Worm (Caenorhabditis elegans): ENCODE data around the gene C49F5.8.

The C49F5.8 gene

DNA sequence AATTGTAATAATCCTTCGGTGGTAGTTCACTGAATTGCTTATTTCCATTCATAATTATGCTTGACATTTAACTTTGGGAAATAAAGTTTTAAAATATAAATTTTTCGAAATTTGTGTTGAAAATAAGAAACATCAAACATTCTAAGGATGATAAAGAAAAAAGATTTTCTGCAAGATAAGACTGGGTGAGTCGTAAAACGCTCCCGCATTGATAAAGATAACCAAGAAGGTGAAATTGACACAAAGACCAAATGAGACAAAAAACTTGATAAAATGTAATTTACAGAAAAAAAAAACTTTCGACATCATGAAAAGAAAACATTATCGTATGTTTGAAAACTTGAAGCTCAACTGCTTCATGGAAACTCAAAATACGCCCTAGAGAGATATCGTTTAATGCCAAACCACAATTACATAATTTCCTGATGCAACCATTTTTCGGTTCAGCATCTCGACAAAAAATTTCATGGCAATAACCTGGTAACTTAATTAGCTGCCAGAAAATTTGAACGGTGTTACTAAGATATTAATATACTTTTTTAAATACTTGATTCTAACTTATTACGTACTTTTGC lies 8.2 kb downstream of the C49F5.8 start:
- 0 out of 2 replicates have a peak, but pooled peaks have one; percentile 29 for TF ChIP-seq lin-38 (GFP tag; IDR thresholded peaks at IDR 0.05)
- 0 out of 2 replicates have a peak, but pooled peaks have one; percentile 19 for TF ChIP-seq saeg-2 (GFP tag; IDR thresholded peaks at IDR 0.05)
- peak; percentile 61 for TF ChIP-seq tra-1 (GFP tag; IDR thresholded peaks at IDR 0.05)
- TF ChIP-seq ztf-7 (tag; optimal IDR thresholded peaks at IDR 0.05), result no peak
- peak; percentile 15 for TF ChIP-seq ama-1 (optimal IDR thresholded peaks at IDR 0.05)
- TF ChIP-seq zip-11 (GFP tag; IDR thresholded peaks at IDR 0.05), result no peak
- peak; percentile 16 for TF ChIP-seq lin-1 (GFP tag; IDR thresholded peaks at IDR 0.05)
- peak; percentile 81 for TF ChIP-seq dve-1 (tag; optimal IDR thresholded peaks at IDR 0.05; ENCODE audit: insufficient read depth)
- peak; percentile 46 for TF ChIP-seq aha-1 (tag)
- peak; percentile 77 for TF ChIP-seq dmd-6 (GFP tag; IDR thresholded peaks at IDR 0.05)
- no peak for TF ChIP-seq lin-29 (GFP tag; IDR thresholded peaks at IDR 0.05)
- TF ChIP-seq nhr-48 (tag; optimal IDR thresholded peaks at IDR 0.05), result peak; percentile 7
- TF ChIP-seq ZK337.2 (GFP tag; IDR thresholded peaks at IDR 0.05), result no peak
- peak in 1 of 2 experiments; percentile 20 for TF ChIP-seq lsy-2 (tag; optimal IDR thresholded peaks at IDR 0.05)
- TF ChIP-seq nhr-25 (tag; optimal IDR thresholded peaks at IDR 0.05; ENCODE audit: borderline replicate concordance, insufficient read depth), result peak; percentile 6
- TF ChIP-seq ceh-32 (tag; optimal IDR thresholded peaks at IDR 0.05; ENCODE audit: poor library complexity), result no peak
- peak; percentile 21 for TF ChIP-seq mep-1 (tag; optimal IDR thresholded peaks at IDR 0.05)
- no peak for TF ChIP-seq sdz-12 (GFP tag; optimal IDR thresholded peaks at IDR 0.05)
- no peak; the same call in 1 of the 2 replicates for TF ChIP-seq ceh-20 (GFP tag; IDR thresholded peaks at IDR 0.05)
- TF ChIP-seq mes-2 (tag; optimal IDR thresholded peaks at IDR 0.05; ENCODE audit: poor library complexity, severe bottlenecking), result no peak
- peak; percentile 83 for TF ChIP-seq php-3 (GFP tag; IDR thresholded peaks at IDR 0.05)
- TF ChIP-seq Y48G9A.11 (GFP tag; IDR thresholded peaks at IDR 0.05), result 0 out of 2 replicates have a peak, but pooled peaks have one; percentile 43
- no peak for TF ChIP-seq ceh-28 (tag; optimal IDR thresholded peaks at IDR 0.05)
- no peak for TF ChIP-seq mxl-2 (GFP tag; conservative IDR thresholded peaks at IDR 0.05)
- TF ChIP-seq spr-3 (GFP tag; optimal IDR thresholded peaks at IDR 0.05), result no peak
- no peak for TF ChIP-seq rbr-2 (tag; optimal IDR thresholded peaks at IDR 0.05)
- TF ChIP-seq hif-1 (tag; optimal IDR thresholded peaks at IDR 0.05), result peak in 1 of 2 experiments; percentile 65
- TF ChIP-seq pqm-1 (tag; optimal IDR thresholded peaks at IDR 0.05), result peak; percentile 78
- peak; percentile 26 for TF ChIP-seq nhr-102 (tag; optimal IDR thresholded peaks at IDR 0.05)
- TF ChIP-seq nhr-28 (tag; optimal IDR thresholded peaks at IDR 0.05), result peak; percentile 81
- no peak for TF ChIP-seq daf-16 (GFP tag; optimal IDR thresholded peaks at IDR 0.05)
- TF ChIP-seq daf-16 (tag; optimal IDR thresholded peaks at IDR 0.05), result peak; percentile 80
- no peak for TF ChIP-seq Y105C5A.15 (GFP tag; IDR thresholded peaks at IDR 0.05)
- TF ChIP-seq zfp-3 (GFP tag; conservative IDR thresholded peaks at IDR 0.05), result peak; percentile 84
- TF ChIP-seq duxl-1 (tag; optimal IDR thresholded peaks at IDR 0.05; ENCODE audit: poor library complexity), result peak; percentile 12
- TF ChIP-seq unc-62 (GFP tag; optimal IDR thresholded peaks at IDR 0.05 in 1 of 2), result peak in 1 of 2 experiments; percentile 70
- no peak for TF ChIP-seq unc-62 (tag; optimal IDR thresholded peaks at IDR 0.05)
- TF ChIP-seq zfp-2 (tag; optimal IDR thresholded peaks at IDR 0.05), result no peak
- TF ChIP-seq unc-39 (tag; optimal IDR thresholded peaks at IDR 0.05), result no peak
- no peak for TF ChIP-seq nhr-77 (tag; optimal IDR thresholded peaks at IDR 0.05)
- peak; percentile 56 for TF ChIP-seq hlh-11 (tag; optimal IDR thresholded peaks at IDR 0.05)
- peak; percentile 31; the same call in 1 of the 2 replicates for TF ChIP-seq nhr-42 (GFP tag; IDR thresholded peaks at IDR 0.05)

Data from whole organism, L4 larva.